Worm (Caenorhabditis elegans) whole organism, late embryonic: Measurements from ENCODE around the gene Y59A8B.8.

Experiments used
- C08G9.2 ChIP-seq: sonication (generic microtip); optimal IDR thresholded peaks from 2 replicates; lab custom pipeline; 2016; ENCODE audit warnings: mild to moderate bottlenecking, missing genetic modification characterization, moderate library complexity, missing compliant biosample characterization
- C38D4.7 ChIP-seq: fragments of 200-800 bp; sonication (Bioruptor generic); optimal IDR thresholded peaks from 2 replicates; lab custom pipeline; 2018; ENCODE audit warnings: mild to moderate bottlenecking, missing genetic modification characterization, moderate library complexity, missing compliant biosample characterization
- K02D7.2 ChIP-seq: sonication (generic microtip); optimal IDR thresholded peaks from 2 replicates; lab custom pipeline; 2017; ENCODE audit warnings: mild to moderate bottlenecking, missing genetic modification characterization, missing compliant biosample characterization
- K09A11.1 ChIP-seq: sonication (generic microtip); optimal IDR thresholded peaks from 2 replicates; lab custom pipeline; 2017; ENCODE audit warnings: antibody characterized with exemption, mild to moderate bottlenecking, missing genetic modification characterization, missing compliant biosample characterization; ENCODE audit not compliant: insufficient read depth
- Y22D7AL.16 ChIP-seq: sonication (generic microtip); optimal IDR thresholded peaks from 2 replicates; lab custom pipeline; 2016; ENCODE audit warnings: missing genetic modification characterization, missing compliant biosample characterization
- ceh-14 ChIP-seq: sonication (generic microtip); optimal IDR thresholded peaks from 2 replicates; lab custom pipeline; 2016; ENCODE audit warnings: missing genotype, missing genetic modification characterization, missing compliant biosample characterization
- ceh-18 ChIP-seq: sonication (generic microtip); optimal IDR thresholded peaks from 2 replicates; lab custom pipeline; 2016; ENCODE audit warnings: missing genetic modification characterization, missing compliant biosample characterization
- ceh-19 ChIP-seq: fragments of 200-800 bp; sonication (Bioruptor generic); optimal IDR thresholded peaks from 2 replicates; lab custom pipeline; 2018; ENCODE audit warnings: mild to moderate bottlenecking, missing genetic modification characterization, missing compliant biosample characterization
- ceh-22 ChIP-seq: sonication (generic microtip); optimal IDR thresholded peaks from 2 replicates; lab custom pipeline; 2017; ENCODE audit warnings: missing biosample characterization, missing genetic modification characterization
- ceh-30 ChIP-seq: fragments of 150-350 bp; optimal IDR thresholded peaks from 2 replicates; lab custom pipeline; 2014; ENCODE audit warnings: missing biosample characterization, missing genetic modification characterization
- ceh-31 ChIP-seq: sonication (generic microtip); optimal IDR thresholded peaks from 2 replicates; lab custom pipeline; 2016; ENCODE audit warnings: missing genetic modification characterization, missing compliant biosample characterization
- ceh-34 ChIP-seq: sonication (generic microtip); optimal IDR thresholded peaks from 2 replicates; lab custom pipeline; 2016; ENCODE audit warnings: mild to moderate bottlenecking, missing genetic modification characterization, missing compliant biosample characterization
- ceh-45 ChIP-seq: fragments of 200-800 bp; sonication (Bioruptor generic); IDR thresholded peaks from 2 replicates; pipeline ENCODE4 v1.3.6; 2022; ENCODE audit warnings: missing genetic modification reagents, missing genetic modification characterization, missing compliant biosample characterization
- ceh-48 ChIP-seq: sonication (generic microtip); optimal IDR thresholded peaks from 2 replicates; lab custom pipeline; 2016; ENCODE audit warnings: missing genetic modification characterization, inconsistent platforms, missing compliant biosample characterization
- ceh-6 ChIP-seq: fragments of 200-800 bp; sonication (Bioruptor generic); optimal IDR thresholded peaks from 2 replicates; lab custom pipeline; 2018; ENCODE audit warnings: mild to moderate bottlenecking, missing genetic modification characterization, missing compliant biosample characterization
- ceh-9 ChIP-seq: sonication (generic microtip); optimal IDR thresholded peaks from 2 replicates; lab custom pipeline; 2016; ENCODE audit warnings: mild to moderate bottlenecking, missing genetic modification characterization, inconsistent platforms, missing compliant biosample characterization
- dmd-4 ChIP-seq: sonication (generic microtip); optimal IDR thresholded peaks from 2 replicates; lab custom pipeline; 2016; ENCODE audit warnings: borderline replicate concordance, missing genetic modification characterization, missing compliant biosample characterization
- dve-1 ChIP-seq: sonication (generic microtip); optimal IDR thresholded peaks from 2 replicates; lab custom pipeline; 2017; ENCODE audit warnings: antibody characterized with exemption, mild to moderate bottlenecking, missing genetic modification characterization, missing compliant biosample characterization
- elt-2 ChIP-seq: sonication (generic microtip); optimal IDR thresholded peaks from 2 replicates; lab custom pipeline; 2016; ENCODE audit warnings: missing genetic modification reagents, missing genetic modification characterization, missing compliant biosample characterization
- elt-4 ChIP-seq: sonication (generic microtip); optimal IDR thresholded peaks from 2 replicates; lab custom pipeline; 2016; ENCODE audit warnings: missing genetic modification characterization, missing compliant biosample characterization
- eyg-1 ChIP-seq: sonication (generic microtip); optimal IDR thresholded peaks from 2 replicates; lab custom pipeline; 2016; ENCODE audit warnings: missing genotype, missing genetic modification characterization, missing compliant biosample characterization
- fkh-10 ChIP-seq: fragments of 150-350 bp; optimal IDR thresholded peaks from 2 replicates; lab custom pipeline; 2014; ENCODE audit warnings: missing biosample characterization, missing genetic modification reagents, missing genetic modification characterization
- fkh-6 ChIP-seq: sonication (generic microtip); optimal IDR thresholded peaks from 2 replicates; lab custom pipeline; 2016; ENCODE audit warnings: missing genetic modification characterization, missing compliant biosample characterization
- gmeb-2 ChIP-seq: sonication (generic microtip); optimal IDR thresholded peaks from 2 replicates; lab custom pipeline; 2016; ENCODE audit warnings: missing genetic modification characterization, inconsistent platforms, missing compliant biosample characterization
- hlh-15 ChIP-seq: sonication (generic microtip); optimal IDR thresholded peaks from 2 replicates; lab custom pipeline; 2016; ENCODE audit warnings: missing genetic modification characterization, missing compliant biosample characterization
- hlh-30 ChIP-seq: sonication (generic microtip); optimal IDR thresholded peaks from 2 replicates; lab custom pipeline; 2017; ENCODE audit warnings: antibody characterized with exemption, missing genetic modification characterization, missing compliant biosample characterization; ENCODE audit not compliant: insufficient read depth
- lim-6 ChIP-seq: sonication (generic microtip); optimal IDR thresholded peaks from 2 replicates; lab custom pipeline; 2016; ENCODE audit warnings: missing genetic modification characterization, missing compliant biosample characterization
- madf-2 ChIP-seq: sonication (generic microtip); optimal IDR thresholded peaks from 2 replicates; lab custom pipeline; 2017; ENCODE audit warnings: missing genetic modification characterization, missing compliant biosample characterization
- nfya-1 ChIP-seq: sonication (generic microtip); optimal IDR thresholded peaks from 2 replicates; lab custom pipeline; 2017; ENCODE audit warnings: missing genetic modification characterization, mild to moderate bottlenecking, missing compliant biosample characterization, antibody characterized with exemption, moderate library complexity
- nhr-11 ChIP-seq: fragments of 150-350 bp; optimal IDR thresholded peaks from 2 replicates; lab custom pipeline; 2014; ENCODE audit warnings: missing biosample characterization, missing genetic modification characterization
- pag-3 ChIP-seq: sonication (generic microtip); optimal IDR thresholded peaks from 2 replicates; lab custom pipeline; 2016; ENCODE audit warnings: missing compliant biosample characterization, missing genetic modification characterization, borderline replicate concordance
- pax-1 ChIP-seq: fragments of 150-350 bp; optimal IDR thresholded peaks from 2 replicates; lab custom pipeline; 2014; ENCODE audit warnings: missing biosample characterization, missing genetic modification characterization
- pqm-1 ChIP-seq: sonication (generic microtip); optimal IDR thresholded peaks from 2 replicates; lab custom pipeline; 2016; ENCODE audit warnings: missing genetic modification characterization, missing compliant biosample characterization
- pros-1 ChIP-seq: fragments of 150-350 bp; optimal IDR thresholded peaks from 2 replicates; lab custom pipeline; 2014; ENCODE audit warnings: missing biosample characterization, missing genetic modification reagents, missing genetic modification characterization
- rnt-1 ChIP-seq: sonication (generic microtip); optimal IDR thresholded peaks from 2 replicates; lab custom pipeline; 2016; ENCODE audit warnings: missing genetic modification characterization, missing compliant biosample characterization
- sdc-2 ChIP-seq: sonication (generic microtip); optimal IDR thresholded peaks from 2 replicates; lab custom pipeline; 2016; ENCODE audit warnings: missing genotype, missing genetic modification characterization, missing compliant biosample characterization
- sox-2 ChIP-seq: fragments of 200-800 bp; sonication (Bioruptor generic); IDR thresholded peaks from 2 replicates; pipeline ENCODE4 v1.3.6; 2022; ENCODE audit warnings: missing genetic modification reagents, missing genetic modification characterization, missing compliant biosample characterization
- sox-4 ChIP-seq: sonication (generic microtip); optimal IDR thresholded peaks from 2 replicates; lab custom pipeline; 2017; ENCODE audit warnings: mild to moderate bottlenecking, missing genetic modification characterization, inconsistent platforms, missing compliant biosample characterization
- syd-9 ChIP-seq: sonication (generic microtip); optimal IDR thresholded peaks from 2 replicates; lab custom pipeline; 2016; ENCODE audit warnings: mild to moderate bottlenecking, missing genetic modification characterization, moderate library complexity, missing compliant biosample characterization
- tbx-2 ChIP-seq: sonication (generic microtip); optimal IDR thresholded peaks from 2 replicates; lab custom pipeline; 2016; ENCODE audit warnings: missing genetic modification characterization, missing compliant biosample characterization
- unc-42 ChIP-seq: sonication (generic microtip); optimal IDR thresholded peaks from 2 replicates; lab custom pipeline; 2016; ENCODE audit warnings: missing genotype, missing genetic modification characterization, missing compliant biosample characterization
- unc-55 ChIP-seq: sonication (generic microtip); optimal IDR thresholded peaks from 2 replicates; lab custom pipeline; 2017; ENCODE audit warnings: missing biosample characterization, missing genetic modification reagents, missing genetic modification characterization
- zip-5 ChIP-seq: sonication (generic microtip); optimal IDR thresholded peaks from 2 replicates; lab custom pipeline; 2016; ENCODE audit warnings: missing genetic modification characterization, missing compliant biosample characterization

The Y59A8B.8 gene

ce11 chrV:18081857-18082256 is 15.8 kb upstream of the Y59A8B.8 start, which contains the start of gene nova-1:
TSS of gene nova-1 (minus strand) at chrV:18081957.
- TF ChIP-seq ceh-31 (tag; lab: Kevin White, UChicago): no peak
- TF ChIP-seq sox-4 (tag; lab: Kevin White, UChicago): no peak
- no peak for TF ChIP-seq eyg-1 (tag; lab: Kevin White, UChicago)
- no peak for TF ChIP-seq ceh-9 (tag; lab: Kevin White, UChicago)
- no peak for TF ChIP-seq ceh-19 (GFP tag; lab: Kevin White, UChicago)
- no peak for TF ChIP-seq ceh-18
- TF ChIP-seq K02D7.2 (tag; lab: Kevin White, UChicago): no peak
- TF ChIP-seq hlh-15 (tag; lab: Kevin White, UChicago): no peak
- no peak for TF ChIP-seq madf-2 (tag; lab: Kevin White, UChicago)
- TF ChIP-seq syd-9: no peak
- no peak for TF ChIP-seq sdc-2 (tag; lab: Kevin White, UChicago)
- TF ChIP-seq ceh-6 (GFP tag; lab: Kevin White, UChicago): no peak
- no peak for TF ChIP-seq fkh-10 (GFP tag; lab: Kevin White, UChicago)
- no peak for TF ChIP-seq pax-1 (tag; lab: Kevin White, UChicago)
- no peak for TF ChIP-seq C38D4.7 (GFP tag; lab: Kevin White, UChicago)

- TF ChIP-seq gmeb-2 (tag; lab: Kevin White, UChicago) (no peak), eyg-1 (tag; lab: Kevin White, UChicago) (no peak), elt-2 (tag; lab: Kevin White, UChicago) (no peak), dve-1 (tag; lab: Kevin White, UChicago) (peak; percentile 21), dmd-4 (no peak), ceh-45 (GFP tag; lab: Robert Waterston, UW) (no peak), lim-6 (no peak), sdc-2 (tag; lab: Kevin White, UChicago) (no peak), ceh-31 (tag; lab: Kevin White, UChicago) (peak; percentile 76), Y22D7AL.16 (tag; lab: Kevin White, UChicago) (no peak), ceh-18 (peak; percentile 24), unc-55 (GFP tag; lab: Kevin White, UChicago) (peak; percentile 68), K02D7.2 (tag; lab: Kevin White, UChicago) (no peak), nfya-1 (tag; lab: Kevin White, UChicago) (peak; percentile 70), K09A11.1 (tag; lab: Kevin White, UChicago) (no peak), sox-4 (tag; lab: Kevin White, UChicago) (no peak), tbx-2 (tag; lab: Kevin White, UChicago) (peak; percentile 45), hlh-30 (tag; lab: Kevin White, UChicago) (peak; percentile 74), madf-2 (tag; lab: Kevin White, UChicago) (no peak), ceh-19 (GFP tag; lab: Kevin White, UChicago) (no peak), ceh-30 (tag; lab: Kevin White, UChicago) (peak; percentile 75), hlh-15 (tag; lab: Kevin White, UChicago) (no peak), ceh-22 (tag; lab: Kevin White, UChicago) (no peak), pqm-1 (no peak), ceh-34 (tag; lab: Kevin White, UChicago) (peak; percentile 39), fkh-6 (tag; lab: Kevin White, UChicago) (no peak), unc-42 (tag; lab: Kevin White, UChicago) (peak; percentile 38), elt-4 (tag; lab: Kevin White, UChicago) (no peak), pros-1 (tag; lab: Kevin White, UChicago) (no peak), ceh-48 (tag; lab: Kevin White, UChicago) (peak; percentile 100), syd-9 (no peak), sox-2 (no peak), zip-5 (tag; lab: Kevin White, UChicago) (no peak), pag-3 (no peak), rnt-1 (tag; lab: Kevin White, UChicago) (no peak), C08G9.2 (tag; lab: Kevin White, UChicago) (no peak), ceh-14 (no peak), nhr-11 (tag; lab: Kevin White, UChicago) (no peak)
These were observed 13.1 kb upstream of the Y59A8B.8 start for ce11 chrV:18079163-18079562.
